Fruit fly (Drosophila melanogaster) whole organism, embryonic: Measurements from ENCODE around the gene sll.

Experiments used
- BEAF-32 ChIP-seq: fragments of 200-800 bp; sonication (Bioruptor generic); optimal IDR thresholded peaks from 3 replicates; lab custom pipeline; 2017; ENCODE audit warnings: missing biosample characterization, missing genetic modification characterization, mild to moderate bottlenecking, moderate library complexity, missing genetic modification reagents
- Blimp-1 ChIP-seq: fragments of 200-800 bp; sonication (Bioruptor generic); optimal IDR thresholded peaks from 3 replicates; lab custom pipeline; 2018; ENCODE audit warnings: missing biosample characterization, missing genetic modification characterization, mild to moderate bottlenecking, moderate library complexity, missing genetic modification reagents
- CG10543 ChIP-seq: fragments of 200-800 bp; sonication (Bioruptor generic); optimal IDR thresholded peaks from 3 replicates; lab custom pipeline; 2017; ENCODE audit warnings: missing biosample characterization, mild to moderate bottlenecking, missing genetic modification characterization, moderate library complexity
- CG13287 ChIP-seq: fragments of 200-800 bp; sonication (Bioruptor generic); IDR thresholded peaks from 2 replicates; pipeline ENCODE4 v1.3.6; 2022; ENCODE audit warnings: missing biosample characterization, missing genetic modification characterization; ENCODE audit not compliant: partially characterized antibody
- CG13894 ChIP-seq: fragments of 200-800 bp; sonication (Bioruptor generic); optimal IDR thresholded peaks from 3 replicates; lab custom pipeline; 2018; ENCODE audit warnings: missing biosample characterization, mild to moderate bottlenecking, missing genetic modification characterization, moderate library complexity
- CG15011 ChIP-seq: fragments of 200-800 bp; sonication (Bioruptor generic); optimal IDR thresholded peaks from 3 replicates; lab custom pipeline; 2018; ENCODE audit warnings: missing biosample characterization, mild to moderate bottlenecking, missing genetic modification characterization
- CG15479 ChIP-seq: fragments of 200-800 bp; sonication (Bioruptor generic); optimal IDR thresholded peaks from 3 replicates; lab custom pipeline; 2019; ENCODE audit warnings: missing biosample characterization, mild to moderate bottlenecking, missing genetic modification characterization, moderate library complexity
- CG15601 ChIP-seq: fragments of 200-800 bp; sonication (Bioruptor generic); optimal IDR thresholded peaks from 3 replicates; lab custom pipeline; 2019; ENCODE audit warnings: missing biosample characterization, mild to moderate bottlenecking, missing genetic modification characterization, moderate library complexity
- CG16863 ChIP-seq: fragments of 200-800 bp; sonication (Bioruptor generic); optimal IDR thresholded peaks from 3 replicates; lab custom pipeline; 2016; ENCODE audit warnings: missing biosample characterization, missing genetic modification characterization
- CG2116 ChIP-seq: fragments of 200-800 bp; sonication (Bioruptor generic); optimal IDR thresholded peaks from 3 replicates; lab custom pipeline; 2018; ENCODE audit warnings: missing biosample characterization, mild to moderate bottlenecking, missing genetic modification characterization
- CG2129 ChIP-seq: fragments of 200-800 bp; sonication (Bioruptor generic); IDR thresholded peaks from 2 replicates; pipeline ENCODE4 v1.3.6; 2022; ENCODE audit warnings: missing biosample characterization, missing genetic modification characterization; ENCODE audit not compliant: partially characterized antibody
- CG6254 ChIP-seq: fragments of 200-800 bp; sonication (Bioruptor generic); optimal IDR thresholded peaks from 3 replicates; lab custom pipeline; 2017; ENCODE audit warnings: mild to moderate bottlenecking, missing biosample characterization, missing genetic modification reagents, missing genetic modification characterization
- CG7372 ChIP-seq: fragments of 200-800 bp; sonication (Bioruptor generic); IDR thresholded peaks from 2 replicates; pipeline ENCODE4 v1.3.6; 2022; ENCODE audit warnings: missing biosample characterization, missing genetic modification characterization
- CG7556 ChIP-seq: fragments of 200-800 bp; sonication (Bioruptor generic); optimal IDR thresholded peaks from 2 replicates; lab custom pipeline; 2017; ENCODE audit warnings: missing biosample characterization, mild to moderate bottlenecking, missing genetic modification characterization
- CG7786 ChIP-seq: fragments of 200-800 bp; sonication (Bioruptor generic); optimal IDR thresholded peaks from 2 replicates; lab custom pipeline; 2016; ENCODE audit warnings: missing biosample characterization, missing genetic modification characterization
- CG7839 ChIP-seq: fragments of 200-800 bp; sonication (Bioruptor generic); optimal IDR thresholded peaks from 3 replicates; lab custom pipeline; 2018; ENCODE audit warnings: missing biosample characterization, mild to moderate bottlenecking, missing genetic modification characterization, moderate library complexity
- CG8281 ChIP-seq: fragments of 200-800 bp; sonication (Bioruptor generic); optimal IDR thresholded peaks from 2 replicates; lab custom pipeline; 2018; ENCODE audit warnings: missing biosample characterization, mild to moderate bottlenecking, missing genetic modification characterization, moderate library complexity
- Dek ChIP-seq: fragments of 200-800 bp; sonication (Bioruptor generic); optimal IDR thresholded peaks from 3 replicates; lab custom pipeline; 2019; ENCODE audit warnings: missing biosample characterization, mild to moderate bottlenecking, missing genetic modification characterization, moderate library complexity
- Dll ChIP-seq: fragments of 200-800 bp; sonication (Bioruptor generic); IDR thresholded peaks from 4 replicates; pipeline ENCODE4 v1.3.6; 2022; ENCODE audit warnings: missing biosample characterization, missing genetic modification characterization; ENCODE audit not compliant: partially characterized antibody
- Dp ChIP-seq: fragments of 200-800 bp; sonication (Bioruptor generic); optimal IDR thresholded peaks from 2 replicates; lab custom pipeline; 2018; ENCODE audit warnings: missing biosample characterization, mild to moderate bottlenecking, missing genetic modification characterization, moderate library complexity
- Eip74EF ChIP-seq, 2 experiments: fragments of 200-800 bp in 1 of 2; fragments of >200 bp in 1 of 2; sonication (Bioruptor generic) in 1 of 2; optimal IDR thresholded peaks; 2 replicates each; lab custom pipeline; 2017 to 2019; ENCODE audit warnings: missing biosample characterization in 2 of 2, missing genetic modification characterization in 2 of 2, mild to moderate bottlenecking in 1 of 2, moderate library complexity in 1 of 2
- Ets97D ChIP-seq: fragments of 200-800 bp; sonication (Bioruptor generic); optimal IDR thresholded peaks from 3 replicates; lab custom pipeline; 2016; ENCODE audit warnings: missing biosample characterization, missing genetic modification characterization
- Gsc ChIP-seq: fragments of 200-800 bp; sonication (Bioruptor generic); IDR thresholded peaks from 2 replicates; pipeline ENCODE4 v1.3.6; 2022; ENCODE audit warnings: missing biosample characterization, missing genetic modification characterization
- H15 ChIP-seq: fragments of 200-800 bp; sonication (Bioruptor generic); IDR thresholded peaks from 3 replicates; pipeline ENCODE4 v1.3.6; 2022; ENCODE audit warnings: missing biosample characterization, missing genetic modification characterization
- Mes4 ChIP-seq: fragments of 200-800 bp; sonication (Bioruptor generic); optimal IDR thresholded peaks from 2 replicates; lab custom pipeline; 2016; ENCODE audit warnings: missing biosample characterization, missing genetic modification characterization
- Side ChIP-seq: fragments of 200-800 bp; sonication (Bioruptor generic); optimal IDR thresholded peaks from 2 replicates; lab custom pipeline; 2016; ENCODE audit warnings: missing biosample characterization, missing genetic modification characterization
- Sry-δ ChIP-seq: fragments of 200-800 bp; sonication (Bioruptor generic); optimal IDR thresholded peaks from 2 replicates; lab custom pipeline; 2016; ENCODE audit warnings: missing biosample characterization, missing genetic modification characterization
- Stat92E ChIP-seq, 3 experiments: fragments of >200 bp in 2 of 3; fragments of 200-800 bp in 1 of 3; sonication (Bioruptor generic) in 1 of 3; optimal IDR thresholded peaks; 2 replicates each; lab custom pipeline; 2017 to 2019; ENCODE audit warnings: missing biosample characterization in 3 of 3, missing genetic modification characterization in 3 of 3, mild to moderate bottlenecking in 1 of 3, moderate library complexity in 1 of 3
- bab2 ChIP-seq: fragments of 200-800 bp; sonication (Bioruptor generic); optimal IDR thresholded peaks from 2 replicates; lab custom pipeline; 2016; ENCODE audit warnings: missing biosample characterization, missing genetic modification characterization
- bigmax ChIP-seq: fragments of 200-800 bp; sonication (Bioruptor generic); optimal IDR thresholded peaks from 2 replicates; lab custom pipeline; 2018; ENCODE audit warnings: missing biosample characterization, mild to moderate bottlenecking, missing genetic modification characterization
- chinmo ChIP-seq: fragments of 200-800 bp; sonication (Bioruptor generic); IDR thresholded peaks from 4 replicates; pipeline ENCODE4 v1.3.6; 2022; ENCODE audit warnings: missing biosample characterization, missing genetic modification characterization; ENCODE audit not compliant: partially characterized antibody
- ci ChIP-seq: fragments of 200-800 bp; sonication (Bioruptor generic); IDR thresholded peaks from 3 replicates; pipeline ENCODE4 v1.3.6; 2022; ENCODE audit warnings: missing biosample characterization, missing genetic modification characterization
- corto ChIP-seq: fragments of 200-800 bp; sonication (Bioruptor generic); optimal IDR thresholded peaks from 2 replicates; lab custom pipeline; 2016; ENCODE audit warnings: missing biosample characterization, mild to moderate bottlenecking, missing genetic modification characterization, moderate library complexity
- cwo ChIP-seq: fragments of 200-800 bp; sonication (Bioruptor generic); optimal IDR thresholded peaks from 3 replicates; lab custom pipeline; 2017; ENCODE audit warnings: missing biosample characterization, missing genetic modification characterization, mild to moderate bottlenecking, moderate library complexity, missing genetic modification reagents
- ems ChIP-seq: fragments of 200-800 bp; sonication (Bioruptor generic); optimal IDR thresholded peaks from 3 replicates; lab custom pipeline; 2016; ENCODE audit warnings: missing biosample characterization, missing genetic modification characterization
- eve ChIP-seq, 2 experiments: fragments of >200 bp; optimal IDR thresholded peaks; 2 replicates each; lab custom pipeline; 2017; ENCODE audit warnings: missing biosample characterization in 2 of 2, missing genetic modification characterization in 2 of 2
- fd3F ChIP-seq: fragments of 200-800 bp; sonication (Bioruptor generic); optimal IDR thresholded peaks from 2 replicates; lab custom pipeline; 2018; ENCODE audit warnings: missing biosample characterization, mild to moderate bottlenecking, missing genetic modification characterization, moderate library complexity
- fru ChIP-seq: fragments of >200 bp; optimal IDR thresholded peaks from 2 replicates; lab custom pipeline; 2017
- ftz-f1 ChIP-seq: fragments of 200-800 bp; sonication (Bioruptor generic); optimal IDR thresholded peaks from 2 replicates; lab custom pipeline; 2016; ENCODE audit warnings: missing biosample characterization, missing genetic modification characterization
- gcm ChIP-seq: fragments of 200-800 bp; sonication (Bioruptor generic); optimal IDR thresholded peaks from 2 replicates; lab custom pipeline; 2019; ENCODE audit warnings: missing biosample characterization, mild to moderate bottlenecking, missing genetic modification characterization, moderate library complexity
- kah ChIP-seq: fragments of 200-800 bp; sonication (Bioruptor generic); optimal IDR thresholded peaks from 2 replicates; lab custom pipeline; 2018; ENCODE audit warnings: missing biosample characterization, mild to moderate bottlenecking, missing genetic modification characterization
- lmd ChIP-seq: fragments of 200-800 bp; sonication (Bioruptor generic); IDR thresholded peaks from 2 replicates; pipeline ENCODE4 v1.3.6; 2022; ENCODE audit warnings: missing biosample characterization, missing genetic modification characterization
- onecut ChIP-seq: fragments of 200-800 bp; sonication (Bioruptor generic); IDR thresholded peaks from 2 replicates; pipeline ENCODE4 v1.3.6; 2022; ENCODE audit warnings: missing biosample characterization, missing genetic modification characterization
- org-1 ChIP-seq: fragments of 200-800 bp; sonication (Bioruptor generic); optimal IDR thresholded peaks from 2 replicates; lab custom pipeline; 2017; ENCODE audit warnings: missing biosample characterization, missing genetic modification characterization
- phol ChIP-seq: fragments of 200-800 bp; sonication (Bioruptor generic); optimal IDR thresholded peaks from 3 replicates; lab custom pipeline; 2018; ENCODE audit warnings: missing biosample characterization, mild to moderate bottlenecking, missing genetic modification characterization, moderate library complexity
- sr ChIP-seq: fragments of 200-800 bp; sonication (Bioruptor generic); IDR thresholded peaks from 3 replicates; pipeline ENCODE4 v1.3.6; 2022; ENCODE audit warnings: missing biosample characterization, missing genetic modification characterization
- tup ChIP-seq: fragments of 200-800 bp; sonication (Bioruptor generic); optimal IDR thresholded peaks from 2 replicates; lab custom pipeline; 2016; ENCODE audit warnings: missing biosample characterization, mild to moderate bottlenecking, missing genetic modification characterization, moderate library complexity
- unpg ChIP-seq: fragments of 200-800 bp; sonication (Bioruptor generic); optimal IDR thresholded peaks from 3 replicates; lab custom pipeline; 2018; ENCODE audit warnings: missing biosample characterization, mild to moderate bottlenecking, missing genetic modification characterization, moderate library complexity
- z ChIP-seq: fragments of 200-800 bp; sonication (Bioruptor generic); IDR thresholded peaks from 3 replicates; pipeline ENCODE4 v1.3.6; 2022; ENCODE audit warnings: missing biosample characterization, missing genetic modification characterization
- zen2 ChIP-seq: fragments of 200-800 bp; sonication (Bioruptor generic); IDR thresholded peaks from 3 replicates; pipeline ENCODE4 v1.3.6; 2022; ENCODE audit warnings: missing biosample characterization, missing genetic modification characterization; ENCODE audit not compliant: partially characterized antibody

Gene sll

dm6 chr3R:17605872-17606271 lies at the start of gene sll (continued):
- TF ChIP-seq z (GFP tag; lab: Robert Waterston, UW) (no peak), onecut (GFP tag; lab: Robert Waterston, UW) (no peak), BEAF-32 (peak; percentile 42), ci (GFP tag; lab: Robert Waterston, UW) (no peak), Dll (GFP tag; lab: Robert Waterston, UW) (peak; percentile 64; the same call in 2 of the 4 replicates), Sry-δ (GFP tag; lab: Kevin White, UChicago) (peak; percentile 40), org-1 (GFP tag; lab: Kevin White, UChicago) (no peak), chinmo (0 out of 4 replicates have a peak, but pooled peaks have one; percentile 11), H15 (GFP tag; lab: Robert Waterston, UW) (no peak), CG7839 (tag; lab: Kevin White, UChicago) (no peak), cwo (GFP tag; lab: Kevin White, UChicago) (no peak), kah (GFP tag; lab: Kevin White, UChicago) (no peak), eve (GFP tag; optimal IDR thresholded peaks at IDR 0.05; lab: Kevin White, UChicago) (no peak), lmd (GFP tag; lab: Robert Waterston, UW) (no peak), Eip74EF (GFP tag; optimal IDR thresholded peaks at IDR 0.05; lab: Kevin White, UChicago) (no peak), CG15601 (tag; lab: Kevin White, UChicago) (no peak), Stat92E (GFP tag; optimal IDR thresholded peaks at IDR 0.05; lab: Kevin White, UChicago) (no peak), CG7372 (GFP tag; lab: Robert Waterston, UW) (no peak), ems (GFP tag; lab: Kevin White, UChicago) (no peak), zen2 (GFP tag; lab: Robert Waterston, UW) (no peak), CG13894 (tag; lab: Kevin White, UChicago) (no peak), fd3F (GFP tag; lab: Kevin White, UChicago) (no peak), bigmax (GFP tag; lab: Kevin White, UChicago) (no peak), CG2116 (GFP tag; lab: Kevin White, UChicago) (no peak), CG16863 (GFP tag; lab: Kevin White, UChicago) (no peak), CG13287 (GFP tag; lab: Robert Waterston, UW) (peak; percentile 28; the same call in 1 of the 2 replicates), phol (tag; lab: Kevin White, UChicago) (peak; percentile 25), CG15479 (no peak), Dp (GFP tag; lab: Kevin White, UChicago) (peak; percentile 26), sr (GFP tag; lab: Robert Waterston, UW) (no peak), Blimp-1 (GFP tag; lab: Kevin White, UChicago) (no peak), CG7786 (no peak), CG7556 (GFP tag; lab: Kevin White, UChicago) (no peak), fru (lab: Kevin White, UChicago) (no peak), Mes4 (no peak), CG2129 (GFP tag; lab: Robert Waterston, UW) (no peak), CG8281 (tag; lab: Kevin White, UChicago) (no peak), gcm (no peak), CG15011 (GFP tag; lab: Kevin White, UChicago) (no peak), CG10543 (no peak), bab2 (no peak), Gsc (GFP tag; lab: Robert Waterston, UW) (no peak), Side (GFP tag; lab: Kevin White, UChicago) (no peak), tup (GFP tag; lab: Kevin White, UChicago) (no peak), corto (GFP tag; lab: Kevin White, UChicago) (no peak), Dek (tag; lab: Kevin White, UChicago) (no peak), CG6254 (no peak), unpg (GFP tag; lab: Kevin White, UChicago) (no peak), ftz-f1 (GFP tag; lab: Kevin White, UChicago) (no peak), Ets97D (GFP tag; lab: Kevin White, UChicago) (peak; percentile 0)
